Worm (Caenorhabditis elegans): Measurements from ENCODE around the gene Y81B9A.1.

DNA sequence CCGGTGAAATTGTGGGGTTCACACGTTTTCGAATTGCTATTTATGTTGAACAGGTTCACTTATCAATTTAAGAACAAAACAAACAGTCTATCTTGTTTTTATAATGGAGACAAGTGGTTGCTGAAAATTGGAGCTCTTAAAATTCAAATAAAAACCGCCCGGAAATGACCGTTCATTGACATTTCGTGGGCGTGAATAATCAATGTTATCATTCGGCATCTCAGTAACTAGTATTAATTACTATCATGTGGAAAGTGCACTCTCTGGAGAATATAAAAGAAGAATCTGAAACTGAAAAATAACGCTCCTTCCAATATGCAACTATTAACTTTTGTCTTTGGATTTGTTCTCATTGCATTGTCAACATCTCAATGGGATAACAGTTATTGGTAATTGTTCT is 24.0 kb upstream of the Y81B9A.1 start, which contains the start of gene B0563.9:
- TF ChIP-seq pha-4 (tag; optimal IDR thresholded peaks at IDR 0.05): no peak
- no peak for TF ChIP-seq mab-5 (tag; optimal IDR thresholded peaks at IDR 0.05)
- TF ChIP-seq unc-39 (tag; optimal IDR thresholded peaks at IDR 0.05): no peak
- TF ChIP-seq nhr-237 (tag; optimal IDR thresholded peaks at IDR 0.05): no peak
- no peak for TF ChIP-seq ham-2 (GFP tag; optimal IDR thresholded peaks at IDR 0.05)
- no peak for TF ChIP-seq elt-3 (tag; optimal IDR thresholded peaks at IDR 0.05)
- TF ChIP-seq nhr-28 (tag; optimal IDR thresholded peaks at IDR 0.05): no peak
- no peak for TF ChIP-seq mep-1 (tag; optimal IDR thresholded peaks at IDR 0.05)
- TF ChIP-seq sptf-1 (tag; optimal IDR thresholded peaks at IDR 0.05): no peak
- TF ChIP-seq nhr-76 (tag; optimal IDR thresholded peaks at IDR 0.05): no peak
- TF ChIP-seq snpc-4 (tag; optimal IDR thresholded peaks at IDR 0.05): no peak
- no peak for TF ChIP-seq ztf-11 (tag; optimal IDR thresholded peaks at IDR 0.05)
- TF ChIP-seq lsy-2 (tag; optimal IDR thresholded peaks at IDR 0.05): no peak
